Worm (Caenorhabditis elegans) whole organism, mixed stage, embryonic: ENCODE measurements around the gene F36H1.11.

ENCODE experiments used
- elt-3 ChIP-seq: fragments of 150-350 bp; optimal IDR thresholded peaks from 2 replicates; lab custom pipeline; 2014; ENCODE audit warnings: missing biosample characterization, missing genetic modification characterization
- nhr-12 ChIP-seq: fragments of 150-350 bp; optimal IDR thresholded peaks from 2 replicates; lab custom pipeline; 2014; ENCODE audit warnings: missing biosample characterization, missing genetic modification characterization
- nhr-237 ChIP-seq: fragments of 150-350 bp; optimal IDR thresholded peaks from 2 replicates; lab custom pipeline; 2014; ENCODE audit warnings: missing biosample characterization, missing genetic modification characterization
- nhr-28 ChIP-seq: fragments of 150-350 bp; optimal IDR thresholded peaks from 2 replicates; lab custom pipeline; 2014; ENCODE audit warnings: missing biosample characterization, missing genetic modification characterization
- nhr-76 ChIP-seq: sonication (generic microtip); optimal IDR thresholded peaks from 2 replicates; lab custom pipeline; 2017; ENCODE audit warnings: missing biosample characterization, missing genetic modification characterization
- snpc-4 ChIP-seq: fragments of 150-350 bp; optimal IDR thresholded peaks from 2 replicates; lab custom pipeline; 2014; ENCODE audit warnings: missing biosample characterization, missing genetic modification characterization
- sptf-1 ChIP-seq: sonication (generic microtip); optimal IDR thresholded peaks from 2 replicates; lab custom pipeline; 2017; ENCODE audit warnings: mild to moderate bottlenecking, missing genetic modification characterization, moderate library complexity, missing compliant biosample characterization
- unc-120 ChIP-seq: sonication (generic microtip); optimal IDR thresholded peaks from 2 replicates; lab custom pipeline; 2017; ENCODE audit warnings: missing genetic modification characterization, missing compliant biosample characterization; ENCODE audit not compliant: poor library complexity, severe bottlenecking

DNA sequence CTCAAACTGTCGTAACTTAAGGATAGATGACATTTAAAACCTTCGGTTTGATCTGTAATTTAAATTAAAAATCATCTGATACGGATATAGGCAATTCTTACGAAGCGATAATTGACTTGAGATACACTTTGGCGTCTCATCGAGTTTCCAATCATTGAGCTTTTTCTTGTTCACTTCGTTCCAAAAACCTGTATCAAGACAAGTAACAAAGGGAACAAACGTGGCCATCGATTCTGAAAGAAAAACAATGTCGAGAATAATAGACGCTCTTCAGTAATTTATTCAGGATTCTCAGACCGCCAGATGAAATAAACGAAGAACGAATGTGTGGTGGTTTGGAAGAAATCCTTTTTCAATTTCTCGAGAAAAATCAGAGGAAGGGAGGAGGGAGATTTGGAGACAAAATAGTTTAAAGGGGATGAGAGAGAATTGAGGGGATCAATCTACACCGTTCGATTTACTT is 31.9 kb downstream of the F36H1.11 start, which contains the start of gene atg-7:
- TF ChIP-seq nhr-237 (tag; lab: Kevin White, UChicago) (no peak), sptf-1 (tag; lab: Kevin White, UChicago) (no peak), nhr-12 (tag; lab: Kevin White, UChicago) (no peak), nhr-28 (tag; lab: Kevin White, UChicago) (no peak), nhr-76 (tag; lab: Kevin White, UChicago) (no peak), unc-120 (tag; lab: Kevin White, UChicago) (no peak), snpc-4 (tag; lab: Kevin White, UChicago) (no peak), elt-3 (tag; lab: Kevin White, UChicago) (no peak)
